Worm (Caenorhabditis elegans) whole organism, young adult: ENCODE data around the gene T19D12.6.
A peak's percentile ranks its signal among the peaks of the same experiment; 100 is the strongest.

Experiments used
- B0019.2 ChIP-seq: fragments of 200-800 bp; sonication (Bioruptor generic); conservative IDR thresholded peaks from 2 replicates; pipeline ENCODE4 v1.3.6; 2022; ENCODE audit warnings: missing genetic modification reagents, missing genetic modification characterization, missing compliant biosample characterization
- B0336.3 ChIP-seq: fragments of 200-800 bp; sonication (Bioruptor generic); IDR thresholded peaks from 2 replicates; pipeline ENCODE4 v1.3.6; 2022; ENCODE audit warnings: missing genetic modification characterization, missing compliant biosample characterization
- F10E7.11 ChIP-seq: sonication (generic microtip); optimal IDR thresholded peaks from 2 replicates; lab custom pipeline; 2017; ENCODE audit warnings: mild to moderate bottlenecking, missing genetic modification characterization, moderate library complexity, missing compliant biosample characterization
- F49E8.2 ChIP-seq: sonication (generic microtip); optimal IDR thresholded peaks from 3 replicates; lab custom pipeline; 2017; ENCODE audit warnings: missing genetic modification characterization, mild to moderate bottlenecking, missing compliant biosample characterization, antibody characterized with exemption, moderate library complexity; ENCODE audit not compliant: insufficient read depth
- F57A8.1 ChIP-seq: fragments of 200-800 bp; sonication (Bioruptor generic); optimal IDR thresholded peaks from 2 replicates; lab custom pipeline; 2018; ENCODE audit warnings: mild to moderate bottlenecking, missing genetic modification characterization, moderate library complexity, missing compliant biosample characterization
- F57C9.4 ChIP-seq: sonication (generic microtip); optimal IDR thresholded peaks from 2 replicates; lab custom pipeline; 2017; ENCODE audit warnings: mild to moderate bottlenecking, missing genetic modification characterization, missing compliant biosample characterization
- Y53F4B.3 ChIP-seq: fragments of 200-800 bp; sonication (Bioruptor generic); IDR thresholded peaks from 2 replicates; pipeline ENCODE4 v1.3.6; 2022; ENCODE audit warnings: missing genetic modification reagents, missing genetic modification characterization, missing compliant biosample characterization
- Y79H2A.3 ChIP-seq: fragments of 200-800 bp; sonication (Bioruptor generic); conservative IDR thresholded peaks from 2 replicates; pipeline ENCODE4 v1.3.6; 2022; ENCODE audit warnings: missing genetic modification reagents, missing genetic modification characterization, missing compliant biosample characterization
- akir-1 ChIP-seq: fragments of 200-800 bp; sonication (Bioruptor generic); optimal IDR thresholded peaks from 2 replicates; lab custom pipeline; 2018; ENCODE audit warnings: mild to moderate bottlenecking, missing genetic modification characterization, moderate library complexity, missing compliant biosample characterization
- aptf-2 ChIP-seq: fragments of 200-800 bp; sonication (Bioruptor generic); conservative IDR thresholded peaks from 2 replicates; pipeline ENCODE4 v1.3.6; 2022; ENCODE audit warnings: missing genetic modification reagents, missing genetic modification characterization, missing compliant biosample characterization
- attf-5 ChIP-seq: fragments of 200-800 bp; sonication (Bioruptor generic); optimal IDR thresholded peaks from 2 replicates; lab custom pipeline; 2018; ENCODE audit warnings: mild to moderate bottlenecking, missing genetic modification characterization, missing compliant biosample characterization
- bed-1 ChIP-seq: fragments of 200-800 bp; sonication (Bioruptor generic); IDR thresholded peaks from 2 replicates; pipeline ENCODE4 v1.3.6; 2022; ENCODE audit warnings: missing genetic modification reagents, missing genetic modification characterization, missing compliant biosample characterization
- cebp-1 ChIP-seq, 2 experiments: fragments of 200-800 bp in 1 of 2; sonication (Bioruptor generic) in 1 of 2; sonication (generic microtip) in 1 of 2; IDR thresholded peaks in 1 of 2; optimal IDR thresholded peaks in 1 of 2; 2 replicates each; pipeline versions ENCODE4 v1.3.6 to Lab custom; 2017 to 2022; ENCODE audit warnings: missing compliant biosample characterization in 2 of 2, missing genetic modification characterization in 2 of 2, mild to moderate bottlenecking in 1 of 2, missing genetic modification reagents in 1 of 2, moderate library complexity in 1 of 2
- ceh-100 ChIP-seq: fragments of 200-800 bp; sonication (Bioruptor generic); IDR thresholded peaks from 2 replicates; pipeline ENCODE4 v1.3.6; 2022; ENCODE audit warnings: missing genetic modification reagents, missing genetic modification characterization, missing compliant biosample characterization
- ceh-40 ChIP-seq: fragments of 200-800 bp; sonication (Bioruptor generic); IDR thresholded peaks from 2 replicates; pipeline ENCODE4 v1.3.6; 2022; ENCODE audit warnings: missing genetic modification characterization, missing compliant biosample characterization
- dpff-1 ChIP-seq: sonication (generic microtip); optimal IDR thresholded peaks from 2 replicates; lab custom pipeline; 2017; ENCODE audit warnings: mild to moderate bottlenecking, missing genetic modification characterization, missing compliant biosample characterization
- egrh-3 ChIP-seq: fragments of 200-800 bp; sonication (Bioruptor generic); IDR thresholded peaks from 2 replicates; pipeline ENCODE4 v1.3.6; 2022; ENCODE audit warnings: missing genetic modification reagents, missing genetic modification characterization, missing compliant biosample characterization
- hlh-26 ChIP-seq: fragments of 200-800 bp; sonication (Bioruptor generic); conservative IDR thresholded peaks from 2 replicates; pipeline ENCODE4 v1.3.6; 2022; ENCODE audit warnings: missing genetic modification reagents, missing genetic modification characterization, missing compliant biosample characterization
- hmg-20 ChIP-seq: fragments of 200-800 bp; sonication (Bioruptor generic); IDR thresholded peaks from 2 replicates; pipeline ENCODE4 v1.3.6; 2022; ENCODE audit warnings: missing genetic modification reagents, missing genetic modification characterization, missing compliant biosample characterization
- lag-1 ChIP-seq: fragments of 200-800 bp; sonication (Bioruptor generic); IDR thresholded peaks from 2 replicates; pipeline ENCODE4 v1.3.6; 2022; ENCODE audit warnings: missing genetic modification reagents, missing genetic modification characterization, missing compliant biosample characterization
- madf-10 ChIP-seq: sonication (generic microtip); optimal IDR thresholded peaks from 2 replicates; lab custom pipeline; 2016; ENCODE audit warnings: mild to moderate bottlenecking, missing genetic modification characterization, missing compliant biosample characterization
- mel-28 ChIP-seq: sonication (generic microtip); optimal IDR thresholded peaks from 2 replicates; lab custom pipeline; 2016; ENCODE audit warnings: borderline replicate concordance, mild to moderate bottlenecking, missing genetic modification characterization, missing compliant biosample characterization
- mes-4 ChIP-seq: sonication (generic microtip); optimal IDR thresholded peaks from 2 replicates; lab custom pipeline; 2016; ENCODE audit warnings: missing genotype, missing genetic modification characterization, missing compliant biosample characterization
- mxl-1 ChIP-seq: sonication (generic microtip); optimal IDR thresholded peaks from 2 replicates; lab custom pipeline; 2016; ENCODE audit warnings: missing genetic modification characterization, missing compliant biosample characterization
- nfya-1 ChIP-seq: sonication (generic microtip); optimal IDR thresholded peaks from 2 replicates; lab custom pipeline; 2017; ENCODE audit warnings: antibody characterized with exemption, missing compliant biosample characterization, missing genetic modification characterization, borderline replicate concordance; ENCODE audit not compliant: insufficient read depth
- nfya-2 ChIP-seq: fragments of 200-800 bp; sonication (Bioruptor generic); IDR thresholded peaks from 2 replicates; pipeline ENCODE4 v1.3.6; 2022; ENCODE audit warnings: missing genetic modification reagents, missing genetic modification characterization, missing compliant biosample characterization
- nhr-179 ChIP-seq: sonication (generic microtip); optimal IDR thresholded peaks from 2 replicates; lab custom pipeline; 2016; ENCODE audit warnings: mild to moderate bottlenecking, missing genetic modification characterization, missing compliant biosample characterization
- nhr-27 ChIP-seq: fragments of 200-800 bp; sonication (Bioruptor generic); optimal IDR thresholded peaks from 2 replicates; lab custom pipeline; 2018; ENCODE audit warnings: mild to moderate bottlenecking, missing genetic modification characterization, moderate library complexity, missing compliant biosample characterization
- nhr-90 ChIP-seq: sonication (generic microtip); optimal IDR thresholded peaks from 2 replicates; lab custom pipeline; 2016; ENCODE audit warnings: missing genotype, mild to moderate bottlenecking, missing genetic modification characterization, missing compliant biosample characterization
- repo-1 ChIP-seq: sonication (generic microtip); optimal IDR thresholded peaks from 2 replicates; lab custom pipeline; 2017; ENCODE audit warnings: mild to moderate bottlenecking, missing genetic modification characterization, missing compliant biosample characterization
- rpc-1 ChIP-seq, 2 experiments: fragments of 150-350 bp in 1 of 2; sonication (generic microtip) in 1 of 2; optimal IDR thresholded peaks; 2 replicates each; lab custom pipeline; 2014 to 2018; ENCODE audit warnings: missing biosample characterization in 1 of 2, missing genetic modification characterization in 1 of 2, missing genetic modification reagents in 1 of 2, missing genotype in 1 of 2
- snpc-1.3 ChIP-seq: sonication (generic microtip); optimal IDR thresholded peaks from 2 replicates; lab custom pipeline; 2017; ENCODE audit warnings: missing genetic modification characterization, mild to moderate bottlenecking, missing compliant biosample characterization, antibody characterized with exemption, moderate library complexity, missing genotype, missing genetic modification reagents; ENCODE audit not compliant: insufficient read depth
- somi-1 ChIP-seq: fragments of 200-800 bp; sonication (Bioruptor generic); optimal IDR thresholded peaks from 2 replicates; lab custom pipeline; 2018; ENCODE audit warnings: mild to moderate bottlenecking, missing genetic modification characterization, missing compliant biosample characterization
- xnd-1 ChIP-seq: sonication (generic microtip); optimal IDR thresholded peaks from 2 replicates; lab custom pipeline; 2016; ENCODE audit warnings: missing genotype, missing genetic modification reagents, missing genetic modification characterization, missing compliant biosample characterization
- zim-3 ChIP-seq: sonication (generic microtip); optimal IDR thresholded peaks from 2 replicates; lab custom pipeline; 2017; ENCODE audit warnings: mild to moderate bottlenecking, missing genetic modification characterization, moderate library complexity, missing compliant biosample characterization
- ztf-18 ChIP-seq: sonication (generic microtip); optimal IDR thresholded peaks from 2 replicates; lab custom pipeline; 2016; ENCODE audit warnings: missing genotype, mild to moderate bottlenecking, missing genetic modification characterization, missing compliant biosample characterization
- ztf-3 ChIP-seq: fragments of 200-800 bp; sonication (Bioruptor generic); optimal IDR thresholded peaks from 2 replicates; lab custom pipeline; 2018; ENCODE audit warnings: mild to moderate bottlenecking, missing genetic modification characterization, missing compliant biosample characterization

The T19D12.6 gene

DNA sequence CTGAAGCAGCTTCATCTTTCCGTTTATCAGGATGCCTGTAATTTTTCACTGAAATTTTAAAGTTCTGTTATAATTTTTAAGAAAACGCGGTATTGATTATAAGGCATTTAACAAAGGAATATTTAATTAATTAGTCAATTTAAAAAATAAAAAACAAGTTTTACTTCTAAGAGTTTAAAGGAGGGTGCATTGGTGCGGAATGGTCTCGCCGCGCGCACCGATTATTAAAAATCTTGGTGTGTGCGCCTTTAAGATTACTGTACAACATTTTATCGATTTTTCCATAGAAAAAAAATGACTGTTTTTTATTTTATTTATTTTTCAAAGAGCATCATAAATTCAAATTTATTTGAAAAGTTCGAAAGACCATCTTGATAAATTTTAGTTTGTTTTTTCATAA is 45.4 kb downstream of the T19D12.6 start (continued):
- TF ChIP-seq madf-10 (no peak), xnd-1 (tag; lab: Kevin White, UChicago) (peak; percentile 27), rpc-1 (optimal IDR thresholded peaks at IDR 0.05; lab: Kevin White, UChicago) (no peak), rpc-1 (tag; optimal IDR thresholded peaks at IDR 0.05; lab: Kevin White, UChicago) (no peak), attf-5 (GFP tag; lab: Kevin White, UChicago) (no peak)

- TF ChIP-seq attf-5 (GFP tag; lab: Kevin White, UChicago) (no peak), nhr-179 (tag; lab: Kevin White, UChicago) (no peak), ceh-100 (GFP tag; lab: Robert Waterston, UW) (no peak), repo-1 (tag; lab: Kevin White, UChicago) (no peak), mes-4 (tag; lab: Kevin White, UChicago) (no peak), lag-1 (GFP tag; lab: Robert Waterston, UW) (no peak), dpff-1 (tag; lab: Kevin White, UChicago) (no peak), snpc-1.3 (tag; lab: Kevin White, UChicago) (no peak), nhr-90 (no peak), akir-1 (GFP tag; lab: Kevin White, UChicago) (no peak), F57C9.4 (tag; lab: Kevin White, UChicago) (no peak), nhr-27 (tag; lab: Kevin White, UChicago) (no peak), nfya-2 (no peak), ztf-18 (tag; lab: Kevin White, UChicago) (no peak), Y79H2A.3 (no peak), B0019.2 (GFP tag; lab: Robert Waterston, UW) (no peak), nfya-1 (tag; lab: Kevin White, UChicago) (no peak), hlh-26 (GFP tag; lab: Robert Waterston, UW) (no peak), Y53F4B.3 (GFP tag; lab: Robert Waterston, UW) (no peak), F10E7.11 (tag; lab: Kevin White, UChicago) (no peak)
These were observed 48.8 kb downstream of the T19D12.6 start, which contains the start of gene aipr-1 for ce11 chrII:6594151-6594550. Gene aipr-1 (minus strand): TSS chrII:6594251.

ce11 chrII:6592251-6592650 is 50.7 kb downstream of the T19D12.6 start, which contains the start of gene C56C10.9:
Gene C56C10.9 (minus strand): TSS chrII:6592351.
- TF ChIP-seq somi-1, result no peak
- no peak for TF ChIP-seq F49E8.2 (tag; lab: Kevin White, UChicago)
- TF ChIP-seq zim-3, result no peak
- no peak for TF ChIP-seq lag-1 (GFP tag; lab: Robert Waterston, UW)
- no peak for TF ChIP-seq F57A8.1 (GFP tag; lab: Kevin White, UChicago)
- no peak for TF ChIP-seq aptf-2 (GFP tag; lab: Robert Waterston, UW)
- no peak for TF ChIP-seq cebp-1 (GFP tag; IDR thresholded peaks at IDR 0.05; lab: Robert Waterston, UW)
- TF ChIP-seq cebp-1 (tag; optimal IDR thresholded peaks at IDR 0.05; lab: Kevin White, UChicago), result no peak
- TF ChIP-seq mxl-1 (tag; lab: Kevin White, UChicago), result no peak
- no peak for TF ChIP-seq hmg-20 (GFP tag; lab: Robert Waterston, UW)
- no peak for TF ChIP-seq ztf-3 (GFP tag; lab: Kevin White, UChicago)
- TF ChIP-seq B0336.3 (GFP tag; lab: Robert Waterston, UW), result no peak
- no peak for TF ChIP-seq egrh-3 (GFP tag; lab: Robert Waterston, UW)
- no peak for TF ChIP-seq ceh-40 (GFP tag; lab: Robert Waterston, UW)
- no peak for TF ChIP-seq bed-1 (GFP tag; lab: Robert Waterston, UW)
- TF ChIP-seq mel-28, result no peak
